Fruit fly (Drosophila melanogaster) S2 (cell line): ENCODE data around the gene CG14223.
A peak's percentile ranks its signal among the peaks of the same experiment; 100 is the strongest.

ENCODE experiments used
- CG8478 ChIP-seq: fragments of >200 bp; optimal IDR thresholded peaks from 2 replicates; lab custom pipeline; 2018
- CTCF ChIP-seq, 2 experiments: fragments of >200 bp; optimal IDR thresholded peaks; 2 replicates each; lab custom pipeline; 2018

CG14223 gene

DNA sequence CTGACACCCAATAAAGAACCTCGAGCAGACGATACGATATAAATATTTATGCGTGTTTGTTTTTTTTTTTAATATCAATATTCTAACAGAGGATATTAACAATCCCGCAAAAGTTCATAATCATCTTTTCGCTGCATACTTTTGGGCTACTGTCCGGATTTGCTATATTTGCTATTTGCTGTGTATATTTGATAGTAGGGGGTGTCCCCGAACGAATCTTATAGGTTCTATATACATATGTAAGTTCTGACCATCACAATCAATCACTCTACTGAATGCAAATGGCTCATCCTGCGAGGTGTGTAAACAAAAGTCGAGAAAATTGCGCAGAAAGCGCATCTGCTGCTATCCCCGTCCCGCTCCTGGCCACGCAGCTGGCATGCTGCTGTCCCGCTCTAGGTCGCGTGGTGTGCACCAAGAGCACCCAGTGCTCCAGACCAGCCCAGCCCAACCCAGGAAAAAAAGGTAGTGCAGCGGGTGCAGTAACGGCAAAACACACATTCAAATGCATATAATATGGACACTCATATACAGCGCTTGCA is 23.0 kb downstream of the CG14223 start:
- TF ChIP-seq CTCF (optimal IDR thresholded peaks at IDR 0.05; lab: Kevin White, UChicago) (no peak), CG8478 (no peak)

DNA sequence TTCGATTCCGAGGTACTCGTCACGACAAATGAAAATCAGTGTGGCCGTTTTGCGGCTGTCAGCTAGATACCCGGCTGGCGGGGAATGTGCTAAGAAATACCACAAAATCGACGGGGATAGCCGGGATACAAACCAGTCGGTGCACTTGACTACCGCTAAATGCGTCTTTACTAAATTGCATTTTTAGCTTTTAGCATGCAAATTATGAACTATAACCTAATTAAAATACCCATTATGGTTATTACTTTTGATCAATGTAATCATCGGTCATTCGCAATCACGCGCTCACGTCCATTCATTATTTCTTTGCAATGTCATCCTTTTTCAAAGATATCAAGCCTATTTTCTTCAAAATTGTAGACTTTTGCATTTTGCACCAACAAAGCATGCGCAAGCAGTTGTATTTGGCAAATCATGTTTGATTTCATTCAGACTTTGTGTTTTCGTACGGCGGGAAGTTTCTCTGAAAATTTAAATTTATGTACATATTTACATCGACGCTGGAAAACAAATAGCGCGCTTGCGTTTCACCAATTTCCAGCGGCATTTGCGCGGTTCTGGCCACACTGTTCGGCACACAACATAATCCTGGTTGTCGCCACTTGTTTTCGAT is 25.3 kb downstream of the CG14223 start, which contains the start of gene Rcd-1:
TSS of gene Rcd-1 (plus strand) at position 440 of the 613 bp plus-strand sequence.
- TF ChIP-seq CTCF (optimal IDR thresholded peaks at IDR 0.05; lab: Kevin White, UChicago) = peak; percentile 19 to 48
- no peak for TF ChIP-seq CG8478

DNA sequence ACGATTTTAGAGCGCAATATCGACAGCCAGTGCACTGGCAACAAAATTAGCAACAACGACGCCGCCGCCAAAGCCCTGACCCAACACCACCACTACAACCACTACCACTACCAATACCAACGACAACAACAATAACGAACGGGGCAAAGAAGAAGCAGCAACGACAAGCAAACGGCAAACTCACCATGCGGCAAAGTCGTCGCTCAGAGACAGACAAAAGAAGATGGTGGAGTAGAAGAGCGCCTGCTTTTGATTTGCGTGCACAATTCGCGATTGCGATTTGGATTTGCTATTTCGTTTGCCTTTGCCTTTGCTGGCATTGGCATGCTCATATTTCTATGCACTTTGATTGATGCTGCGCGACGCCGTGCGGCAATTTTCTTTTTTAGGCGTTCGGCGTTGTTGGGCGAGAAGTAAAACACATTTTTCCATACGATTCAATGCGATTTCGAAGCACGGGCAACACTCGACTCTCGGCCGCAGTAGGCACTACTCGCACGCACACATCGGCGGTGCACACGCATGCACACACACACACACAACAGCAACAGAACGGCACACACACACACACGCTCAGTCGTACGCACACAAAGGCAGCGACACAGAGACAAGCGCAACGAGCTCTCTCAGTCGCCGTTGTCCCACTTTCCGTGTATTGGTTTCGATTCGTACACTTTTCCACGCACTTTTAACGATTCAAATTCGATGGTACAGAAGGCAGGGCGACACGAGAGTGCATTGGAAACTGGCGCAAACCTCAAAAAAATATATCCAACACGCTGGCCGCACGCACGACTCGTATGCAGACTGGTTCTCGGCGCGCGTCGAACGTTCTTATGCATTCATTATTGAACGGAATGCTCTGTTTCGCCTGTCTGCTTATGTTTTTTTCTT is 26.1 kb downstream of the CG14223 start:
- no peak for TF ChIP-seq CTCF (optimal IDR thresholded peaks at IDR 0.05; lab: Kevin White, UChicago)
- TF ChIP-seq CG8478 = peak; percentile 53

DNA sequence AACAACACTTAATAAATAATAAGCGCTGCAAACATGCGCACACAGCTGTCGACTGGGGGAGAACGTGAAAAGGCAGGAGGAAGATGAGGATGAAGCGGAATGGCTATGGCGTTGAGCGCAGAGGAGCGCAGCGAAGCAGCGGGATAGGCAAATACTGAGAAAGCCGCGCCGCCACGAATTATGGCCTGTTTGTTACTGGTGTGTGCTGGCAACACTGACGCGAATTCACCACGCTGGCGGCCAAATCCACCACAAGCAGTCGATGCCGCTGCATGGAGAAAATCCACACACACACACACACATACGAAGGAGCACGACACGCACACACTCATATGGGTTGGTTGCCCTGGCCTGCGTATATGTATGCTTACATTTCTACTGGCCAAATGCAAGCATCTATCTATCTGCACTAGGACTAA is 26.8 kb downstream of the CG14223 start:
- no peak for TF ChIP-seq CG8478

DNA sequence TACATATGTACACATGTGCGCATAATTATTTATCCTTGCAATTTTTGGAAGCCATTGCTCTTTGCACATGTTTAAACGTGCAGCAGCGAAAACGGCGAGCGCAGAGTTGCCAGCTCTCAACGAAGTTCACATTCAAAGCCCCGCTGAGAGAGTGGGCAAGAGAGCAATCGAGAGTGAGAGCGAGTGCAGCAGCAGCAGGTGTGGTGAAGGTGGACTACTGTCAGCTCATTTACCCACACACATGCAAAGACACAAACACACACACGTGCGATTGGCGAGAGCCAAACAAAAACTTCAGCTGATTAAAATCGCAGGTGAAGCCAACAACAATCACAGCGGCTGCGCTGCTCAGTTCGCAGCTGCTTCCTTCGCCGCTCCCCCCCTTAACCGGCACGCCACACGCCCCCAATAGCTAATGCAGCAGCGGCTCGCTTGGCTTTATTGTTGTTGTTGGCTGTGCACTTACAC is 32.4 kb downstream of the CG14223 start:
- TF ChIP-seq CG8478 (no peak), CTCF (optimal IDR thresholded peaks at IDR 0.05; lab: Kevin White, UChicago) (no peak)

DNA sequence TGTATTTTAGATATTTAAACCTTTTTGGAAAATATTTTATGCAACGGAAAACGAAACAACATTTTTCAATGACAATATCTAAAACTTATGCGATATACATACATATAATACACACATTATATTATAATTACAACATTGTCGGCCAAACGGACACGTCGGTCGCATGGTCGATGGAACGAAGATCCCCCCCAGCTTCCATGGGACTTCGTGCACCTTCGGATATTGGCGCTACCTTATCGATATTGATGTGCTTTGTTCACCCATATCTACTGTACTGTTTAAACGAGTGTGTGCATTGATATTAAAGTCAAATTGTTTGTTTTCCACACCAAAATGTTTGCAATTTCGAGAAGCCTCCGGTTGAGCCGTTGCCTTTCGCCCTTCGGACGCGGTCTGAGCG is 38.4 kb downstream of the CG14223 start, which contains the start of gene CG14212:
TSS of gene CG14212 (plus strand) at position 301 of the 400 bp plus-strand sequence.
- no peak for TF ChIP-seq CG8478
- TF ChIP-seq CTCF (optimal IDR thresholded peaks at IDR 0.05; lab: Kevin White, UChicago) = no peak

DNA sequence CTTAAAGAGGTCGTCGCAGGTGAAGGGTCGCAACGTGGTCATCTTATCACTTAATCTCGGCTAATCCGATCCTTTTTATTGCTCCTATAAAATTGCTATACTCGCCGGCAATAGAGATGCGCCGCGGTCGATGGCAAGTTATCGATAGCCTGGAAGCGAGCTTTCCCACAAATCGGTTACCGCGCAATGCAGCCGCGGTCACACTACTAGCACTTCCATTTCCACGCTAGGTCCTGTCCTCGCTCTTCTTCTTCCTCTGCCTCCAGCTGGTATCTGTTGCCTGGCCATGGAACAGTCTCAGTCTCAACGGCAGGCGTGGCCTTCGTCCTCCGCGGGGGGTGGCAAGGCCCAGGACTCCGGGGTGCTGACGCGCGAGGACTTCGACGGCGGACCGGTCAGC is 40.8 kb downstream of the CG14223 start, which contains the start of the genes Naa20A and MKP-4:
TSS of gene Naa20A (minus strand) at position 151 of the 400 bp plus-strand sequence.
TSS of gene MKP-4 (plus strand) at position 191 of the 400 bp plus-strand sequence.
- TF ChIP-seq CG8478 = no peak
- no peak for TF ChIP-seq CTCF (optimal IDR thresholded peaks at IDR 0.05; lab: Kevin White, UChicago)

DNA sequence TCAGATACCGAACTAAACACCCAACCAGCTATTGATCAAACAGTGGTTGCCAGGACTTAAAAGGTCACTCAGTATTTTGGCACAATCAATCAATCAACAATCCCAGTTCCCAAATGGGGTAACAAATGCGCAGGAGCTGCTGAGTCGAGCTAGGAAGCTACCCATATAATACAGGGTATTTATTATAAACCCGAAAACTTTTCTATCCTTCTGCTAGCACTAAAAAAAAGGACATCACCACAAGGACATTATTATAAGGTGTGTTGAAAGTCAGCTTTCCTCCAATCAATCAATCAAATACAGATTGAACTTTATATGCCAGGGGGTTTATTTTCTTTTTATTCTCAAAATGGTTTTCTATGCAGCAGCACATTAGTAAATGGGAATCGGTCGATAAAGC is 42.6 kb downstream of the CG14223 start, which contains the start of gene CG14221:
TSS of gene CG14221 (minus strand) at position 101 of the 400 bp plus-strand sequence.
- no peak for TF ChIP-seq CTCF (optimal IDR thresholded peaks at IDR 0.05; lab: Kevin White, UChicago)
- TF ChIP-seq CG8478 = no peak

DNA sequence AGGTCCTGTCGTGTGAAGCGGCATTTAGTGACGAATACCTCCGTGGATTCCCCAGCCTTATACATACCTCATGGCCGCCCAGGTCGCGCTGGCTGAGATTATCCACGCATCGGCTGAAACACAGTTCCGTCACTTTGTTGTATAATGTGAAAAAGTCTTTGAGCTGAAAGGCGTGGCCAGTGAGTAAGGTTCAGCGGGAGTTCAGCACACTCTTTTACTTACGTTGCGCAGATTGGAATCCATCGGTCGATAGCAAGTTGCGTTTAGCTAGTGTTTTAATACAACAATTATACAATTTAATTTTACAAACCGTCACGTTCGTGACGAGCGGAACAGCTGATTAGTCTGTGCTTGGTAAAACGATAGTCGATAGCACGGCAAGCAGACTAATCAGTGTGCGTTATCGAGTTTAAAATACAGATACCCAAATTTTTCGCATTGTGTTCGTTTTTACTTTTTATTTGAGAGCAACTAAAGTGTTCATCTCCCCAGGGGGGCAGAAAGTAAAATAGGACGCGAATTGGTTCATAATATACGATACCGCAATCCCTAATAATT is 45.5 kb downstream of the CG14223 start, which contains the start of the genes Pstk and Tim9b:
TSS of gene Pstk (minus strand) at position 355 of the 558 bp plus-strand sequence.
TSS of gene Tim9b (minus strand) at position 355 of the 558 bp plus-strand sequence.
- no peak for TF ChIP-seq CTCF (optimal IDR thresholded peaks at IDR 0.05; lab: Kevin White, UChicago)
- TF ChIP-seq CG8478 = no peak

DNA sequence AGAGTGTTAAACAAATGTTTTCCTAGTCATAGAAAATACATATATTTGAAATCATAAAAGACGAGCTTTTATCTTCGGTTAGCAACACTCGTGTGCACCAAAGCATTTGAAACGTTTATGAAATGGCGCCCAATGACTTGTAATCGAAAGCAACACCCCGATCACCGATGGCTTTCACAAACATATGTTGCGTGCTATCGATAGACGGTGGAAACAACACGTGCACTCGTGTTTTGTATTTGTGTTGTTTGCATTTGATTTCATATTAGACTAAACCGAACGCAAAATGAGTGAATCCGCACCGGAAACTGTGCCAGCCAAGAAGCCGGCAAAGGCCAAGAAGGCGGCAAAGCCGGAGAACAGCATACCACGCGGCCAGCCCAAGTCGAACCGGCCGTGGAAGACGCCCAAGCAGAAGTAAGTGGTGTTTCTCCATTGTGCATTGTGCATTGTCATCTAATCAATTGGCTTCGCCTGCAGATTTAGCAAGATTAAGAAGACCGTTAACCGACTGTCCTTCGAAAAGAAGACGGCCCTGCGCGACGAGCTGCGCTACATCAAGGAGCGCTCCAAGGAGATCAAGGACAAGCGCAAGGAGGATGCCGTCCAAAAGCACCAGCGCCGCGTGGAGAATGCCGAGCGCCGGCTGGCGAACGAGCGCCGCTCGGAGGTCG is 47.6 kb downstream of the CG14223 start, which contains the start of gene CG14210:
TSS of gene CG14210 (plus strand) at position 207 of the 674 bp plus-strand sequence.
- TF ChIP-seq CTCF (optimal IDR thresholded peaks at IDR 0.05; lab: Kevin White, UChicago) (no peak), CG8478 (no peak)

DNA sequence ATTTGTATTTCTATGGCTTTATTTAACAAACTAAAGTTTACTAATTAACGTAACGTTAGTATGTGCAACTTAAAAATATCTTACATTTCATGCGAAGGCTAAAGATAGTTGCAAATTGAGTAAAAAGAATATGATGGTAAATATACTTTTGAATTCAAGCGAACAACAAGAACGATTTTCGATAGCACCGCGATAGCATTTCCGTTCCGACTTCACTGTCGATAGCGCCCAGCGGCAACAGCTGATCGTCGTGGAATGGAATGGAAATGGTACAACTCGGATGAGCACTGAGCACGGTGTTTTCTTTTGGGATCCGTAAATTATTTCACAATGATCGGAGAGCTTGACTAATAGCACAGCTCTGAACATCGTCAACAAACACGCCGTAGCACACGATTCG is 50.3 kb downstream of the CG14223 start:
- TF ChIP-seq CTCF (optimal IDR thresholded peaks at IDR 0.05; lab: Kevin White, UChicago) = no peak
- no peak for TF ChIP-seq CG8478

DNA sequence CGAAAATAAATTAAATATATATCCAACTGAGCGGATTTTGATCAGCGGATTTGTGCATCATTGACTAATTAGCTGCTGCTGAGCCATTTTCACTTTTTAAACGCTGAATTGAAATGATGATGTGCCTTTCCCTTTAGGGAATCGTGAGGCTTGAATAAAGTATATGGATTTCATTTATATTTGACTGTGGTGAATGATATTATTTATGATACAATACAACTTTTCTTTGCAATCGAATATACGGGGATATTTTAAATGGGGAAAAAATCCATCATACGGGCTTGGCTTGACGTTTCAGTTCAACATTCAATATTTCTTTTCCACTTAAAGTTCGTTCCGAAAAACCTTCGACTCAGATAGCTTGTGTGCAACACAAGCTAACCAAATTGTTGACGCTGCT is 52.5 kb downstream of the CG14223 start, which contains the start of the genes Shawn and Tyler:
TSS of gene Shawn (plus strand) at position 301 of the 400 bp plus-strand sequence.
TSS of gene Tyler (plus strand) at position 301 of the 400 bp plus-strand sequence.
- TF ChIP-seq CTCF (optimal IDR thresholded peaks at IDR 0.05; lab: Kevin White, UChicago) (no peak), CG8478 (no peak)
